Worm (Caenorhabditis elegans) whole organism, early embryonic: ENCODE results near the gene F53B3.5.

ENCODE experiments used
- F13C5.2 ChIP-seq: sonication (generic microtip); optimal IDR thresholded peaks from 2 replicates; lab custom pipeline; 2017; ENCODE audit warnings: mild to moderate bottlenecking, missing genetic modification characterization, inconsistent platforms, missing compliant biosample characterization
- aly-1 ChIP-seq: sonication (generic microtip); optimal IDR thresholded peaks from 2 replicates; lab custom pipeline; 2016; ENCODE audit warnings: missing genetic modification characterization, missing compliant biosample characterization
- ama-1 ChIP-seq: fragments of 150-350 bp; optimal IDR thresholded peaks from 2 replicates; lab custom pipeline; 2014
- ceh-36 ChIP-seq: sonication (generic microtip); optimal IDR thresholded peaks from 2 replicates; lab custom pipeline; 2016; ENCODE audit warnings: missing genetic modification characterization, inconsistent platforms, missing compliant biosample characterization
- ets-7 ChIP-seq: sonication (generic microtip); optimal IDR thresholded peaks from 2 replicates; lab custom pipeline; 2016; ENCODE audit warnings: missing genotype, missing genetic modification characterization, missing compliant biosample characterization
- hmbx-1 ChIP-seq: sonication (generic microtip); optimal IDR thresholded peaks from 2 replicates; lab custom pipeline; 2016; ENCODE audit warnings: mild to moderate bottlenecking, missing genetic modification characterization, missing compliant biosample characterization
- hmg-4 ChIP-seq: fragments of 200-800 bp; sonication (Bioruptor generic); optimal IDR thresholded peaks from 2 replicates; lab custom pipeline; 2018; ENCODE audit warnings: mild to moderate bottlenecking, missing genetic modification characterization, missing compliant biosample characterization
- hnd-1 ChIP-seq: sonication (generic microtip); optimal IDR thresholded peaks from 2 replicates; lab custom pipeline; 2016; ENCODE audit warnings: missing genetic modification characterization, missing compliant biosample characterization
- pes-1 ChIP-seq: fragments of 200-800 bp; sonication (Bioruptor generic); IDR thresholded peaks from 2 replicates; pipeline ENCODE4 v1.3.6; 2022; ENCODE audit warnings: missing genetic modification reagents, missing genetic modification characterization, missing compliant biosample characterization
- scrt-1 ChIP-seq: fragments of 200-800 bp; sonication (Bioruptor generic); IDR thresholded peaks from 2 replicates; pipeline ENCODE4 v1.3.6; 2022; ENCODE audit warnings: missing genetic modification characterization, missing compliant biosample characterization
- sea-1 ChIP-seq: fragments of 200-800 bp; sonication (Bioruptor generic); conservative IDR thresholded peaks from 2 replicates; pipeline ENCODE4 v1.3.6; 2022; ENCODE audit warnings: missing genetic modification characterization, missing compliant biosample characterization
- tbx-11 ChIP-seq: fragments of 200-800 bp; sonication (Bioruptor generic); IDR thresholded peaks from 2 replicates; pipeline ENCODE4 v1.3.6; 2022; ENCODE audit warnings: missing genetic modification characterization, missing compliant biosample characterization
- tbx-37 ChIP-seq: fragments of 200-800 bp; sonication (Bioruptor generic); conservative IDR thresholded peaks from 2 replicates; pipeline ENCODE4 v1.3.6; 2022; ENCODE audit warnings: missing genetic modification reagents, missing genetic modification characterization, missing compliant biosample characterization
- tra-4 ChIP-seq: sonication (generic microtip); optimal IDR thresholded peaks from 2 replicates; lab custom pipeline; 2017; ENCODE audit warnings: missing genetic modification characterization, missing compliant biosample characterization

DNA sequence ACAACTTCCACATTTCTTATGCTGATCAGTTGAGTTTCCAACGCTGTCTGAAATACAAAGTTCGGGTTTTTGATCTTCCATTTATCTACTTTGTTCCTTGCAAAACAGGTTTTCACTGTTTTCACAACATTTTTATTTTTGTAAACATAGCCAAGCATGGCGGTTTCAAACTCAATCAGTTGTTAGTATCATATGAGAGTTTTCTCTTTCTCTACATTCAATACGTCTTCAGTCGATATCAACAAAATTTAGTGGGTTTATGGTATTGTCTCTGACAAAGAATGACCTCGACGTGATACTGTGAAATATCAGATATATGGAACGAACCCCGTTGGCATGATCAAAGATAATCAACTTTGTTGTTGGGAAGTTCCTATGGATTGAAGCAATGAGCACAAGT is 16.3 kb upstream of the F53B3.5 start:
- no peak for TF ChIP-seq scrt-1 (GFP tag; lab: Robert Waterston, UW)
- no peak for TF ChIP-seq sea-1
- TF ChIP-seq hmbx-1: no peak
- no peak for TF ChIP-seq tbx-37
- TF ChIP-seq ama-1 (lab: Kevin White, UChicago): no peak
- TF ChIP-seq F13C5.2: no peak
- TF ChIP-seq tbx-11: no peak
- TF ChIP-seq hmg-4 (GFP tag; lab: Kevin White, UChicago): no peak
- no peak for TF ChIP-seq ceh-36 (tag; lab: Kevin White, UChicago)
- TF ChIP-seq aly-1: no peak
- no peak for TF ChIP-seq tra-4 (tag; lab: Kevin White, UChicago)
- no peak for TF ChIP-seq ets-7 (tag; lab: Kevin White, UChicago)
- no peak for TF ChIP-seq hnd-1 (tag; lab: Kevin White, UChicago)
- no peak for TF ChIP-seq pes-1 (GFP tag; lab: Robert Waterston, UW)
